Fruit fly (Drosophila melanogaster) whole organism, embryonic: ENCODE measurements around the gene sxe2.

Experiments used
- Antp ChIP-seq: fragments of 200-800 bp; sonication (Bioruptor generic); optimal IDR thresholded peaks from 3 replicates; lab custom pipeline; 2016; ENCODE audit warnings: missing biosample characterization, missing genetic modification characterization
- BtbVII ChIP-seq: fragments of 200-800 bp; sonication (Bioruptor generic); optimal IDR thresholded peaks from 3 replicates; lab custom pipeline; 2017; ENCODE audit warnings: missing biosample characterization, mild to moderate bottlenecking, missing genetic modification characterization
- Bteb2 ChIP-seq: fragments of 200-800 bp; sonication (Bioruptor generic); optimal IDR thresholded peaks from 2 replicates; lab custom pipeline; 2016; ENCODE audit warnings: missing biosample characterization, missing genetic modification characterization
- CG11695 ChIP-seq: fragments of 200-800 bp; sonication (Bioruptor generic); IDR thresholded peaks from 3 replicates; pipeline ENCODE4 v1.3.6; 2022; ENCODE audit warnings: missing biosample characterization, missing genetic modification characterization
- CG12104 ChIP-seq: fragments of 200-800 bp; sonication (Bioruptor generic); optimal IDR thresholded peaks from 3 replicates; lab custom pipeline; 2016; ENCODE audit warnings: missing biosample characterization, missing genetic modification characterization
- CG13775 ChIP-seq: fragments of 200-800 bp; sonication (Bioruptor generic); optimal IDR thresholded peaks from 3 replicates; lab custom pipeline; 2017; ENCODE audit warnings: missing biosample characterization, mild to moderate bottlenecking, missing genetic modification characterization
- CG14014 ChIP-seq: fragments of 200-800 bp; sonication (Bioruptor generic); IDR thresholded peaks from 2 replicates; pipeline ENCODE4 v1.3.6; 2022; ENCODE audit warnings: missing biosample characterization, missing genetic modification characterization
- CG1602 ChIP-seq: fragments of 200-800 bp; sonication (Bioruptor generic); optimal IDR thresholded peaks from 3 replicates; lab custom pipeline; 2016; ENCODE audit warnings: missing biosample characterization, missing genetic modification characterization
- CG16863 ChIP-seq: fragments of 200-800 bp; sonication (Bioruptor generic); optimal IDR thresholded peaks from 3 replicates; lab custom pipeline; 2016; ENCODE audit warnings: missing biosample characterization, missing genetic modification characterization
- CG17186 ChIP-seq: fragments of 200-800 bp; sonication (Bioruptor generic); optimal IDR thresholded peaks from 3 replicates; lab custom pipeline; 2017; ENCODE audit warnings: missing biosample characterization, missing genetic modification reagents, missing genetic modification characterization
- CG17568 ChIP-seq: fragments of 200-800 bp; sonication (Bioruptor generic); optimal IDR thresholded peaks from 2 replicates; lab custom pipeline; 2018; ENCODE audit warnings: missing biosample characterization, mild to moderate bottlenecking, missing genetic modification characterization, moderate library complexity
- CG18011 ChIP-seq: fragments of 200-800 bp; sonication (Bioruptor generic); optimal IDR thresholded peaks from 2 replicates; lab custom pipeline; 2017; ENCODE audit warnings: missing biosample characterization, missing genetic modification characterization, mild to moderate bottlenecking, moderate library complexity, missing genotype
- CG18262 ChIP-seq: fragments of 200-800 bp; optimal IDR thresholded peaks from 3 replicates; lab custom pipeline; 2019; ENCODE audit warnings: missing biosample characterization, mild to moderate bottlenecking, missing genetic modification characterization, moderate library complexity
- CG31441 ChIP-seq: fragments of 200-800 bp; sonication (Bioruptor generic); IDR thresholded peaks from 2 replicates; pipeline ENCODE4 v1.3.6; 2022; ENCODE audit warnings: missing biosample characterization, missing genetic modification characterization
- CG3995 ChIP-seq: fragments of 200-800 bp; sonication (Bioruptor generic); optimal IDR thresholded peaks from 3 replicates; lab custom pipeline; 2016; ENCODE audit warnings: missing biosample characterization, missing genetic modification characterization
- CG4360 ChIP-seq: fragments of 200-800 bp; sonication (Bioruptor generic); IDR thresholded peaks from 2 replicates; pipeline ENCODE4 v1.3.6; 2022; ENCODE audit warnings: missing biosample characterization, missing genetic modification characterization
- CG5953 ChIP-seq: fragments of 200-800 bp; sonication (Bioruptor generic); IDR thresholded peaks from 2 replicates; pipeline ENCODE4 v1.3.6; 2022; ENCODE audit warnings: missing biosample characterization, missing genetic modification characterization
- CG6689 ChIP-seq: fragments of 200-800 bp; sonication (Bioruptor generic); IDR thresholded peaks from 2 replicates; pipeline ENCODE4 v1.3.6; 2022; ENCODE audit warnings: missing biosample characterization, missing genetic modification characterization
- CG6813 ChIP-seq: fragments of 200-800 bp; sonication (Bioruptor generic); optimal IDR thresholded peaks from 2 replicates; lab custom pipeline; 2017; ENCODE audit warnings: missing biosample characterization, missing genetic modification characterization, mild to moderate bottlenecking, moderate library complexity, missing genetic modification reagents
- CG7556 ChIP-seq: fragments of 200-800 bp; sonication (Bioruptor generic); optimal IDR thresholded peaks from 2 replicates; lab custom pipeline; 2017; ENCODE audit warnings: missing biosample characterization, mild to moderate bottlenecking, missing genetic modification characterization
- CG8089 ChIP-seq: fragments of 200-800 bp; sonication (Bioruptor generic); optimal IDR thresholded peaks from 3 replicates; lab custom pipeline; 2016; ENCODE audit warnings: missing biosample characterization, missing genetic modification characterization
- CG8359 ChIP-seq: fragments of 200-800 bp; sonication (Bioruptor generic); optimal IDR thresholded peaks from 2 replicates; lab custom pipeline; 2017; ENCODE audit warnings: missing biosample characterization, mild to moderate bottlenecking, missing genetic modification characterization, borderline replicate concordance
- CHES-1-like ChIP-seq: fragments of 200-800 bp; sonication (Bioruptor generic); optimal IDR thresholded peaks from 2 replicates; lab custom pipeline; 2016; ENCODE audit warnings: missing biosample characterization, missing genetic modification characterization
- Deaf1 ChIP-seq: fragments of 200-800 bp; optimal IDR thresholded peaks from 3 replicates; lab custom pipeline; 2019; ENCODE audit warnings: missing biosample characterization, mild to moderate bottlenecking, missing genetic modification characterization, moderate library complexity
- Ets65A ChIP-seq: fragments of 200-800 bp; sonication (Bioruptor generic); peaks from one replicate; lab custom pipeline; 2016; ENCODE audit warnings: missing biosample characterization, missing genetic modification characterization
- HLH4C ChIP-seq: fragments of 200-800 bp; sonication (Bioruptor generic); IDR thresholded peaks from 3 replicates; pipeline ENCODE4 v1.3.6; 2022; ENCODE audit warnings: missing biosample characterization, missing genetic modification characterization; ENCODE audit not compliant: partially characterized antibody
- Hr51 ChIP-seq, 2 experiments: fragments of 200-800 bp; sonication (Bioruptor generic); optimal IDR thresholded peaks; 2 replicates in 1 of 2; 3 replicates in 1 of 2; lab custom pipeline; 2016 to 2018; ENCODE audit warnings: missing biosample characterization in 2 of 2, missing genetic modification characterization in 2 of 2, mild to moderate bottlenecking in 1 of 2, moderate library complexity in 1 of 2
- NC2β ChIP-seq: fragments of 200-800 bp; sonication (Bioruptor generic); optimal IDR thresholded peaks from 2 replicates; lab custom pipeline; 2016; ENCODE audit warnings: missing biosample characterization, missing genetic modification characterization
- Oli ChIP-seq: fragments of 200-800 bp; sonication (Bioruptor generic); optimal IDR thresholded peaks from 2 replicates; lab custom pipeline; 2018; ENCODE audit warnings: missing biosample characterization, mild to moderate bottlenecking, missing genetic modification characterization, moderate library complexity
- YL-1 ChIP-seq: fragments of 200-800 bp; sonication (Bioruptor generic); optimal IDR thresholded peaks from 3 replicates; lab custom pipeline; 2017; ENCODE audit warnings: missing biosample characterization, mild to moderate bottlenecking, missing genetic modification characterization
- ac ChIP-seq: fragments of 200-800 bp; sonication (Bioruptor generic); optimal IDR thresholded peaks from 3 replicates; lab custom pipeline; 2017; ENCODE audit warnings: missing biosample characterization, mild to moderate bottlenecking, missing genetic modification characterization
- aop ChIP-seq: fragments of 200-800 bp; sonication (Bioruptor generic); IDR thresholded peaks from 2 replicates; pipeline ENCODE4 v1.3.6; 2022; ENCODE audit warnings: missing biosample characterization, missing genetic modification characterization
- ap ChIP-seq: fragments of 200-800 bp; sonication (Bioruptor generic); IDR thresholded peaks from 2 replicates; pipeline ENCODE4 v1.3.6; 2022; ENCODE audit warnings: missing biosample characterization, missing genetic modification characterization
- ase ChIP-seq: fragments of 200-800 bp; sonication (Bioruptor generic); IDR thresholded peaks from 3 replicates; pipeline ENCODE4 v1.3.6; 2022; ENCODE audit warnings: missing biosample characterization, missing genetic modification characterization
- ato ChIP-seq: fragments of 200-800 bp; sonication (Bioruptor generic); IDR thresholded peaks from 2 replicates; pipeline ENCODE4 v1.3.6; 2022; ENCODE audit warnings: missing biosample characterization, missing genetic modification characterization; ENCODE audit not compliant: partially characterized antibody
- caup ChIP-seq: fragments of 200-800 bp; sonication (Bioruptor generic); optimal IDR thresholded peaks from 3 replicates; lab custom pipeline; 2017; ENCODE audit warnings: missing biosample characterization, mild to moderate bottlenecking, missing genetic modification characterization, moderate library complexity; ENCODE audit not compliant: severe bottlenecking
- disco-r ChIP-seq: fragments of 200-800 bp; sonication (Bioruptor generic); optimal IDR thresholded peaks from 2 replicates; lab custom pipeline; 2016; ENCODE audit warnings: missing biosample characterization, missing genetic modification characterization
- dm ChIP-seq: fragments of 200-800 bp; sonication (Bioruptor generic); optimal IDR thresholded peaks from 3 replicates; lab custom pipeline; 2016; ENCODE audit warnings: missing biosample characterization, missing genetic modification characterization
- dpn ChIP-seq, 2 experiments: fragments of 200-800 bp; sonication (Bioruptor generic); optimal IDR thresholded peaks; 3 replicates each; lab custom pipeline; 2016; ENCODE audit warnings: missing biosample characterization in 2 of 2, missing genetic modification characterization in 2 of 2
- fu2 ChIP-seq: fragments of 200-800 bp; sonication (Bioruptor generic); optimal IDR thresholded peaks from 2 replicates; lab custom pipeline; 2016; ENCODE audit warnings: missing biosample characterization, missing genetic modification characterization
- gcm2 ChIP-seq: fragments of 200-800 bp; sonication (Bioruptor generic); optimal IDR thresholded peaks from 2 replicates; lab custom pipeline; 2016; ENCODE audit warnings: missing biosample characterization, missing genetic modification characterization
- hth ChIP-seq: fragments of >200 bp; optimal IDR thresholded peaks from 2 replicates; lab custom pipeline; 2017; ENCODE audit warnings: inconsistent platforms
- insv ChIP-seq, 2 experiments: fragments of 200-800 bp; sonication (Bioruptor generic); optimal IDR thresholded peaks; 3 replicates each; lab custom pipeline; 2016 to 2018; ENCODE audit warnings: missing biosample characterization in 2 of 2, missing genetic modification characterization in 2 of 2
- lmd ChIP-seq: fragments of 200-800 bp; sonication (Bioruptor generic); IDR thresholded peaks from 2 replicates; pipeline ENCODE4 v1.3.6; 2022; ENCODE audit warnings: missing biosample characterization, missing genetic modification characterization
- otp ChIP-seq: fragments of 200-800 bp; sonication (Bioruptor generic); IDR thresholded peaks from 3 replicates; pipeline ENCODE4, ENCODE4 v1.3.6; 2022; ENCODE audit warnings: missing biosample characterization, missing genetic modification characterization
- pho ChIP-seq: fragments of 200-800 bp; sonication (Bioruptor generic); optimal IDR thresholded peaks from 2 replicates; lab custom pipeline; 2016; ENCODE audit warnings: missing biosample characterization, missing genetic modification characterization
- stwl ChIP-seq: fragments of 200-800 bp; sonication (Bioruptor generic); optimal IDR thresholded peaks from 3 replicates; lab custom pipeline; 2018; ENCODE audit warnings: missing biosample characterization, mild to moderate bottlenecking, missing genetic modification characterization, moderate library complexity
- wdn ChIP-seq: fragments of 200-800 bp; sonication (Bioruptor generic); IDR thresholded peaks from 2 replicates; pipeline ENCODE4 v1.3.6; 2022; ENCODE audit warnings: missing biosample characterization, missing genetic modification characterization

The sxe2 gene

DNA sequence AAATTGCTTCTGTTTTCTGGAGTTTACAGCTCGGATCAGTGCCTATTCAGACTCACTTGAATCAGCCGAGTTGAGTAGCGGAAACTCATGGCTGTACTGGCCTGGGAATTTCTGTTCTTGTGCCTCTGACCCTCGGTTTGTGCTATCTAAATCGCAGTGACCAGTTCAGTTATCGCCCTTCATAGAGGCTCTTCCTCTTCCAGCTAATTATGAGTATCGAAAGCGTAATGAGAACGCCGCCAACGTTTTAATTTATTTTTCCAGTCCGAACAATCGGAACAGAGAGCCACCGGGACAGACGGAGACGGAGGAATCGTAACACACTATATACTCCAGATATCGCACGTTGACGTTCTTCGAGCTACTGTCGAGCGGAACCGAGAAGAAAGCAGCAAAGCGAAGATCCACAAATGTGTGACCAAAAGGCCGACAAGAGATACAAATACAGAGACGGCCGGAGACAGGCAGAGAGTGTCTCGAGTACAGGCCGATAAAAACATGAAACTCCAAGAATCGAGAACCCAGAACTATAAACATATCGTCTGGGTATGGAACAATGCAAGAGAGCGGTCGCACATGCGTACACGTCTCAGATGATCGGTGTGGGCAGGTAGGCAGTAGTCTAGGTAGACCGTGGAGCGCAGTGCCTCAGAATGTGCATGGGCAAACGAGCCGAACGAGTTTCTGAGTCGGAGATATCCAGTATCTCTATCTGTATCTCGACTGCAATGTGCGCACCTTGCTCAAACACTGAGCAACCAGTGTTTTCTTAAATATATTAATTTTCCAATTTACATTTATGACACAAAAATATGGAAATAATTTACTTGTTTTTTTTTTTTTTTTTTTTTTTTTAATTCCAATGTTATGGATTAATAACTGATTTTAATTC lies 11.7 kb upstream of the sxe2 start (continued):
- peak; percentile 39; the same call in 1 of the 2 replicates for TF ChIP-seq CG4360 (GFP tag; lab: Robert Waterston, UW)
- TF ChIP-seq CG14014 = peak; percentile 21; the same call in 1 of the 2 replicates
- peak; percentile 72 for TF ChIP-seq CG7556 (GFP tag; lab: Kevin White, UChicago)
- peak; percentile 31 to 71 for TF ChIP-seq Hr51 (GFP tag; optimal IDR thresholded peaks at IDR 0.05; lab: Kevin White, UChicago)
- no peak for TF ChIP-seq ato (GFP tag; lab: Robert Waterston, UW)
- peak; percentile 6 for TF ChIP-seq stwl (tag; lab: Kevin White, UChicago)
- peak; percentile 24 for TF ChIP-seq dm (GFP tag; lab: Kevin White, UChicago)
- TF ChIP-seq insv (GFP tag; optimal IDR thresholded peaks at IDR 0.05; lab: Kevin White, UChicago) = no peak
- no peak for TF ChIP-seq YL-1 (GFP tag; lab: Kevin White, UChicago)
- TF ChIP-seq CG18011 = peak; percentile 25
- no peak for TF ChIP-seq CG3995 (GFP tag; lab: Kevin White, UChicago)
- peak; percentile 42 for TF ChIP-seq CG13775
- TF ChIP-seq CG6813 (GFP tag; lab: Kevin White, UChicago) = peak; percentile 27
- TF ChIP-seq ase (GFP tag; lab: Robert Waterston, UW) = peak; percentile 52; the same call in 2 of the 3 replicates
- no peak for TF ChIP-seq aop
- no peak for TF ChIP-seq HLH4C
- peak; percentile 92 for TF ChIP-seq CG18262 (tag; lab: Kevin White, UChicago)
- no peak for TF ChIP-seq caup
- TF ChIP-seq Antp (GFP tag; lab: Kevin White, UChicago) = no peak
- TF ChIP-seq Deaf1 = peak; percentile 39
- peak; percentile 59 for TF ChIP-seq NC2β (GFP tag; lab: Kevin White, UChicago)
- peak; percentile 63 for TF ChIP-seq lmd (GFP tag; lab: Robert Waterston, UW)
- TF ChIP-seq hth (lab: Kevin White, UChicago) = no peak
- TF ChIP-seq BtbVII (GFP tag; lab: Kevin White, UChicago) = no peak
- TF ChIP-seq wdn = no peak
- peak; percentile 14 for TF ChIP-seq gcm2 (GFP tag; lab: Kevin White, UChicago)
- TF ChIP-seq CG6689 = peak; percentile 85
- no peak for TF ChIP-seq disco-r (GFP tag; lab: Kevin White, UChicago)
- TF ChIP-seq ap (GFP tag; lab: Robert Waterston, UW) = peak; percentile 69
- peak; percentile 74 for TF ChIP-seq CG5953 (GFP tag; lab: Robert Waterston, UW)
- TF ChIP-seq CG8089 = peak; percentile 10
- peak; percentile 67 for TF ChIP-seq Oli (tag; lab: Kevin White, UChicago)
- peak; percentile 83 for TF ChIP-seq CG11695
- peak; percentile 85 for TF ChIP-seq Ets65A (GFP tag; lab: Kevin White, UChicago)
- no peak for TF ChIP-seq CG17186 (GFP tag; lab: Kevin White, UChicago)
- no peak for TF ChIP-seq ac (GFP tag; lab: Kevin White, UChicago)
- TF ChIP-seq CG12104 = peak; percentile 53
- peak; percentile 15 to 77 for TF ChIP-seq dpn (GFP tag; optimal IDR thresholded peaks at IDR 0.05; lab: Kevin White, UChicago)
- TF ChIP-seq Bteb2 (GFP tag; lab: Kevin White, UChicago) = peak; percentile 23
- TF ChIP-seq CG1602 (GFP tag; lab: Kevin White, UChicago) = peak; percentile 73
- TF ChIP-seq otp (GFP tag; lab: Robert Waterston, UW) = peak; percentile 85; the same call in 2 of the 3 replicates
- no peak for TF ChIP-seq pho (GFP tag; lab: Kevin White, UChicago)
- no peak for TF ChIP-seq CHES-1-like
- no peak for TF ChIP-seq CG8359 (GFP tag; lab: Kevin White, UChicago)
- peak; percentile 37 for TF ChIP-seq CG16863
- TF ChIP-seq fu2 (GFP tag; lab: Kevin White, UChicago) = no peak
- TF ChIP-seq CG31441 = peak; percentile 74
- peak; percentile 12 for TF ChIP-seq CG17568 (GFP tag; lab: Kevin White, UChicago)
